Worm (Caenorhabditis elegans) whole organism, L4 larva: ENCODE data around the gene gst-27.

Experiments
- D1046.2 ChIP-seq: fragments of 200-800 bp; sonication (Bioruptor generic); IDR thresholded peaks from 2 replicates; pipeline ENCODE4 v1.3.6; 2022; ENCODE audit warnings: missing genetic modification characterization, missing compliant biosample characterization
- F26F4.8 ChIP-seq: fragments of 200-800 bp; sonication (Bioruptor generic); conservative IDR thresholded peaks from 2 replicates; pipeline ENCODE4 v1.3.6; 2022; ENCODE audit warnings: missing genetic modification characterization, missing compliant biosample characterization
- F37D6.2 ChIP-seq: sonication (generic microtip); optimal IDR thresholded peaks from 2 replicates; lab custom pipeline; 2016; ENCODE audit warnings: mild to moderate bottlenecking, missing genetic modification characterization, missing compliant biosample characterization
- R02D3.7 ChIP-seq: fragments of 150-350 bp; sonication (generic microtip); optimal IDR thresholded peaks from 3 replicates; lab custom pipeline; 2014; ENCODE audit warnings: missing biosample characterization, missing genetic modification characterization
- T20F7.1 ChIP-seq: fragments of 200-800 bp; sonication (Bioruptor generic); optimal IDR thresholded peaks from 2 replicates; lab custom pipeline; 2018; ENCODE audit warnings: mild to moderate bottlenecking, missing genetic modification characterization, missing compliant biosample characterization
- Y105C5A.15 ChIP-seq: fragments of 200-800 bp; sonication (Bioruptor generic); IDR thresholded peaks from 2 replicates; pipeline ENCODE4 v1.3.6; 2022; ENCODE audit warnings: missing genetic modification characterization, missing compliant biosample characterization
- Y48G9A.11 ChIP-seq: fragments of 200-800 bp; sonication (Bioruptor generic); IDR thresholded peaks from 2 replicates; pipeline ENCODE4 v1.3.6; 2022; ENCODE audit warnings: missing genetic modification reagents, missing genetic modification characterization, missing compliant biosample characterization
- Y75B8A.6 ChIP-seq: fragments of 200-800 bp; sonication (Bioruptor generic); IDR thresholded peaks from 2 replicates; pipeline ENCODE4 v1.3.6; 2022; ENCODE audit warnings: missing genetic modification reagents, missing genetic modification characterization, missing compliant biosample characterization
- ZK337.2 ChIP-seq: fragments of 200-800 bp; sonication (Bioruptor generic); IDR thresholded peaks from 2 replicates; pipeline ENCODE4 v1.3.6; 2022; ENCODE audit warnings: missing genetic modification reagents, missing genetic modification characterization, missing compliant biosample characterization
- ama-1 ChIP-seq: fragments of 150-350 bp; optimal IDR thresholded peaks from 2 replicates; lab custom pipeline; 2014; ENCODE audit warnings: inconsistent platforms, mixed read lengths
- ceh-32 ChIP-seq: sonication (generic microtip); optimal IDR thresholded peaks from 2 replicates; lab custom pipeline; 2016; ENCODE audit warnings: mild to moderate bottlenecking, missing genetic modification characterization, missing compliant biosample characterization; ENCODE audit not compliant: poor library complexity
- ceh-62 ChIP-seq: sonication (generic microtip); optimal IDR thresholded peaks from 2 replicates; lab custom pipeline; 2017; ENCODE audit warnings: missing biosample characterization, missing genetic modification characterization
- ceh-82 ChIP-seq: sonication (generic microtip); optimal IDR thresholded peaks from 2 replicates; lab custom pipeline; 2017; ENCODE audit warnings: missing biosample characterization, missing genetic modification characterization
- daf-16 ChIP-seq, 3 experiments: sonication (generic microtip); optimal IDR thresholded peaks; 2 replicates each; lab custom pipeline; 2016 to 2017; ENCODE audit warnings: missing genetic modification characterization in 3 of 3, missing genetic modification reagents in 3 of 3, mild to moderate bottlenecking in 2 of 3, missing compliant biosample characterization in 2 of 3, missing biosample characterization in 1 of 3, moderate library complexity in 1 of 3
- daf-19 ChIP-seq: fragments of 200-800 bp; sonication (Bioruptor generic); conservative IDR thresholded peaks from 2 replicates; pipeline ENCODE4 v1.3.6; 2022; ENCODE audit warnings: missing genetic modification characterization, missing compliant biosample characterization
- dmd-8 ChIP-seq: fragments of 200-800 bp; sonication (Bioruptor generic); IDR thresholded peaks from 2 replicates; pipeline ENCODE4 v1.3.6; 2022; ENCODE audit warnings: missing genetic modification characterization, missing compliant biosample characterization
- dpl-1 ChIP-seq: fragments of 150-350 bp; optimal IDR thresholded peaks from 2 replicates; lab custom pipeline; 2014; ENCODE audit warnings: missing biosample characterization, missing genetic modification reagents, missing genetic modification characterization
- duxl-1 ChIP-seq: sonication (generic microtip); optimal IDR thresholded peaks from 2 replicates; lab custom pipeline; 2016; ENCODE audit warnings: mild to moderate bottlenecking, missing genetic modification characterization, moderate library complexity, missing compliant biosample characterization; ENCODE audit not compliant: poor library complexity
- fkh-10 ChIP-seq: fragments of 150-350 bp; optimal IDR thresholded peaks from 2 replicates; lab custom pipeline; 2014; ENCODE audit warnings: missing biosample characterization, missing genetic modification reagents, missing genetic modification characterization
- fos-1 ChIP-seq: fragments of 150-350 bp; optimal IDR thresholded peaks from 2 replicates; lab custom pipeline; 2014; ENCODE audit warnings: missing biosample characterization, missing genetic modification characterization
- hlh-30 ChIP-seq: sonication (generic microtip); optimal IDR thresholded peaks from 2 replicates; lab custom pipeline; 2017; ENCODE audit warnings: antibody characterized with exemption, mild to moderate bottlenecking, missing genetic modification characterization, missing compliant biosample characterization; ENCODE audit not compliant: insufficient read depth
- hmg-1.1 ChIP-seq: fragments of 200-800 bp; sonication (Bioruptor generic); IDR thresholded peaks from 2 replicates; pipeline ENCODE4 v1.3.6; 2022; ENCODE audit warnings: missing genetic modification reagents, missing genetic modification characterization, missing compliant biosample characterization
- lin-1 ChIP-seq: fragments of 200-800 bp; sonication (Bioruptor generic); IDR thresholded peaks from 2 replicates; pipeline ENCODE4 v1.3.6; 2022; ENCODE audit warnings: missing genetic modification reagents, missing genetic modification characterization, missing compliant biosample characterization
- lin-13 ChIP-seq: fragments of 150-350 bp; optimal IDR thresholded peaks from 2 replicates; lab custom pipeline; 2014; ENCODE audit warnings: missing biosample characterization, missing genetic modification reagents, missing genetic modification characterization
- lin-15B ChIP-seq: fragments of 150-350 bp; sonication (generic microtip); optimal IDR thresholded peaks from 3 replicates; lab custom pipeline; 2014; ENCODE audit warnings: missing biosample characterization, missing genetic modification characterization
- lin-29 ChIP-seq: fragments of 200-800 bp; sonication (Bioruptor generic); IDR thresholded peaks from 2 replicates; pipeline ENCODE4 v1.3.6; 2022; ENCODE audit warnings: missing genetic modification reagents, missing genetic modification characterization, missing compliant biosample characterization
- lin-38 ChIP-seq: fragments of 200-800 bp; sonication (Bioruptor generic); IDR thresholded peaks from 2 replicates; pipeline ENCODE4 v1.3.6; 2022; ENCODE audit warnings: missing genetic modification reagents, missing genetic modification characterization, missing compliant biosample characterization
- madf-5 ChIP-seq, 2 experiments: fragments of 200-800 bp; sonication (Bioruptor generic); IDR thresholded peaks; 2 replicates each; pipeline ENCODE4 v1.3.6; 2022; ENCODE audit warnings: missing compliant biosample characterization in 2 of 2, missing genetic modification characterization in 2 of 2
- madf-9 ChIP-seq: fragments of 200-800 bp; sonication (Bioruptor generic); conservative IDR thresholded peaks from 2 replicates; pipeline ENCODE4 v1.3.6; 2022; ENCODE audit warnings: missing genetic modification reagents, missing genetic modification characterization, missing compliant biosample characterization
- mdt-29 ChIP-seq: fragments of 200-800 bp; sonication (Bioruptor generic); IDR thresholded peaks from 2 replicates; pipeline ENCODE4 v1.3.6; 2022; ENCODE audit warnings: missing genetic modification reagents, missing genetic modification characterization, missing compliant biosample characterization
- mes-2 ChIP-seq: sonication (generic microtip); optimal IDR thresholded peaks from 2 replicates; lab custom pipeline; 2016; ENCODE audit warnings: missing genotype, mild to moderate bottlenecking, missing genetic modification characterization, missing compliant biosample characterization; ENCODE audit not compliant: poor library complexity, severe bottlenecking
- mxl-3 ChIP-seq: fragments of 200-800 bp; sonication (Bioruptor generic); optimal IDR thresholded peaks from 2 replicates; lab custom pipeline; 2018; ENCODE audit warnings: mild to moderate bottlenecking, missing genetic modification characterization, missing compliant biosample characterization
- nhr-10 ChIP-seq: fragments of 150-350 bp; optimal IDR thresholded peaks from 2 replicates; lab custom pipeline; 2014; ENCODE audit warnings: missing biosample characterization, missing genetic modification characterization
- nhr-11 ChIP-seq: fragments of 150-350 bp; optimal IDR thresholded peaks from 2 replicates; lab custom pipeline; 2014; ENCODE audit warnings: missing biosample characterization, missing genetic modification characterization
- nhr-237 ChIP-seq: sonication (generic microtip); optimal IDR thresholded peaks from 2 replicates; lab custom pipeline; 2017; ENCODE audit warnings: missing biosample characterization, missing genetic modification characterization
- nhr-25 ChIP-seq: sonication (generic microtip); optimal IDR thresholded peaks from 2 replicates; lab custom pipeline; 2017; ENCODE audit warnings: missing genetic modification characterization, mild to moderate bottlenecking, missing compliant biosample characterization, antibody characterized with exemption, moderate library complexity, borderline replicate concordance; ENCODE audit not compliant: insufficient read depth
- nhr-41 ChIP-seq: fragments of 200-800 bp; sonication (Bioruptor generic); IDR thresholded peaks from 2 replicates; pipeline ENCODE4 v1.3.6; 2022; ENCODE audit warnings: missing genetic modification reagents, missing genetic modification characterization, missing compliant biosample characterization
- nhr-48 ChIP-seq: sonication (generic microtip); optimal IDR thresholded peaks from 2 replicates; lab custom pipeline; 2016; ENCODE audit warnings: mild to moderate bottlenecking, missing genetic modification characterization, missing compliant biosample characterization
- nhr-76 ChIP-seq: fragments of 150-350 bp; optimal IDR thresholded peaks from 2 replicates; lab custom pipeline; 2014; ENCODE audit warnings: missing biosample characterization, missing genetic modification characterization
- rbr-2 ChIP-seq: sonication (generic microtip); optimal IDR thresholded peaks from 2 replicates; lab custom pipeline; 2016; ENCODE audit warnings: missing genotype, missing genetic modification characterization, missing compliant biosample characterization
- saeg-2 ChIP-seq: fragments of 200-800 bp; sonication (Bioruptor generic); IDR thresholded peaks from 2 replicates; pipeline ENCODE4 v1.3.6; 2022; ENCODE audit warnings: missing genetic modification reagents, missing genetic modification characterization, missing compliant biosample characterization
- sdz-12 ChIP-seq: fragments of 200-800 bp; sonication (Bioruptor generic); optimal IDR thresholded peaks from 2 replicates; lab custom pipeline; 2018; ENCODE audit warnings: mild to moderate bottlenecking, missing genetic modification characterization, missing compliant biosample characterization
- spr-1 ChIP-seq: sonication (generic microtip); optimal IDR thresholded peaks from 2 replicates; lab custom pipeline; 2016; ENCODE audit warnings: mild to moderate bottlenecking, missing genetic modification characterization, missing compliant biosample characterization
- spr-3 ChIP-seq: fragments of 200-800 bp; sonication (Bioruptor generic); optimal IDR thresholded peaks from 2 replicates; lab custom pipeline; 2018; ENCODE audit warnings: mild to moderate bottlenecking, missing genetic modification characterization, missing compliant biosample characterization
- unc-130 ChIP-seq: sonication (generic microtip); optimal IDR thresholded peaks from 2 replicates; lab custom pipeline; 2016; ENCODE audit warnings: missing genetic modification reagents, missing genetic modification characterization, missing compliant biosample characterization
- vab-7 ChIP-seq: fragments of 200-800 bp; sonication (Bioruptor generic); IDR thresholded peaks from 2 replicates; pipeline ENCODE4 v1.3.6; 2022; ENCODE audit warnings: missing genetic modification reagents, missing genetic modification characterization, missing compliant biosample characterization
- zag-1 ChIP-seq: fragments of 150-350 bp; optimal IDR thresholded peaks from 2 replicates; lab custom pipeline; 2014; ENCODE audit warnings: missing biosample characterization, missing genetic modification characterization
- zfp-2 ChIP-seq: sonication (generic microtip); optimal IDR thresholded peaks from 2 replicates; lab custom pipeline; 2016; ENCODE audit warnings: mild to moderate bottlenecking, missing genetic modification characterization, missing compliant biosample characterization
- zfp-3 ChIP-seq: fragments of 200-800 bp; sonication (Bioruptor generic); conservative IDR thresholded peaks from 2 replicates; pipeline ENCODE4 v1.3.6; 2022; ENCODE audit warnings: missing genetic modification reagents, missing genetic modification characterization, missing compliant biosample characterization
- zip-11 ChIP-seq: fragments of 200-800 bp; sonication (Bioruptor generic); IDR thresholded peaks from 2 replicates; pipeline ENCODE4 v1.3.6; 2022; ENCODE audit warnings: missing genetic modification characterization, missing compliant biosample characterization
- zip-2 ChIP-seq: fragments of 150-350 bp; optimal IDR thresholded peaks from 2 replicates; lab custom pipeline; 2014; ENCODE audit warnings: missing biosample characterization, missing genetic modification characterization
- ztf-11 ChIP-seq: fragments of 150-350 bp; optimal IDR thresholded peaks from 2 replicates; lab custom pipeline; 2014; ENCODE audit warnings: missing biosample characterization, missing genetic modification characterization

The gst-27 gene

ce11 chrII:15205346-15205745, 39.8 kb upstream of the gst-27 start (continued):
- peak; percentile 10 for TF ChIP-seq nhr-25 (tag; lab: Kevin White, UChicago)
- TF ChIP-seq lin-1 (GFP tag; lab: Robert Waterston, UW) = peak; percentile 57; the same call in 1 of the 2 replicates
- TF ChIP-seq T20F7.1 = no peak
- TF ChIP-seq hlh-30 (tag; lab: Kevin White, UChicago) = peak; percentile 93
- TF ChIP-seq zip-11 (GFP tag; lab: Robert Waterston, UW) = no peak
- no peak for TF ChIP-seq zfp-3 (GFP tag; lab: Robert Waterston, UW)
- TF ChIP-seq spr-3 (GFP tag; lab: Kevin White, UChicago) = no peak
- TF ChIP-seq D1046.2 (GFP tag; lab: Robert Waterston, UW) = no peak
- TF ChIP-seq daf-16 (GFP tag; optimal IDR thresholded peaks at IDR 0.05; lab: Kevin White, UChicago) = peak in 1 of 2 experiments; percentile 84
- TF ChIP-seq daf-16 (tag; optimal IDR thresholded peaks at IDR 0.05; lab: Kevin White, UChicago) = no peak
- TF ChIP-seq dpl-1 (GFP tag; lab: Kevin White, UChicago) = peak; percentile 22
- no peak for TF ChIP-seq ceh-62
- no peak for TF ChIP-seq madf-5 (GFP tag; IDR thresholded peaks at IDR 0.05; lab: Robert Waterston, UW)
- TF ChIP-seq F37D6.2 (tag; lab: Kevin White, UChicago) = no peak
- no peak for TF ChIP-seq zip-2 (tag; lab: Kevin White, UChicago)
- no peak for TF ChIP-seq sdz-12 (GFP tag; lab: Kevin White, UChicago)
- TF ChIP-seq mxl-3 (GFP tag; lab: Kevin White, UChicago) = peak; percentile 55
- TF ChIP-seq spr-1 (tag; lab: Kevin White, UChicago) = no peak
- no peak for TF ChIP-seq lin-38
- TF ChIP-seq unc-130 (GFP tag; lab: Kevin White, UChicago) = no peak
- no peak for TF ChIP-seq nhr-10 (tag; lab: Kevin White, UChicago)
- no peak for TF ChIP-seq F26F4.8 (GFP tag; lab: Robert Waterston, UW)
- no peak for TF ChIP-seq Y105C5A.15
- no peak for TF ChIP-seq ceh-82 (tag; lab: Kevin White, UChicago)
- no peak for TF ChIP-seq saeg-2 (GFP tag; lab: Robert Waterston, UW)
- no peak for TF ChIP-seq nhr-41 (GFP tag; lab: Robert Waterston, UW)
- no peak for TF ChIP-seq mdt-29
- no peak for TF ChIP-seq ceh-32
- no peak for TF ChIP-seq zfp-2 (tag; lab: Kevin White, UChicago)
- TF ChIP-seq nhr-48 (tag; lab: Kevin White, UChicago) = peak; percentile 73
- no peak for TF ChIP-seq fkh-10 (GFP tag; lab: Kevin White, UChicago)
- TF ChIP-seq R02D3.7 (tag; lab: Kevin White, UChicago) = no peak
- TF ChIP-seq ZK337.2 (GFP tag; lab: Robert Waterston, UW) = no peak
- peak; percentile 68 for TF ChIP-seq lin-29
- TF ChIP-seq fos-1 = no peak
- no peak for TF ChIP-seq zag-1
- no peak for TF ChIP-seq dmd-8 (GFP tag; lab: Robert Waterston, UW)
- no peak for TF ChIP-seq hmg-1.1 (GFP tag; lab: Robert Waterston, UW)
- TF ChIP-seq nhr-11 = peak; percentile 37
- TF ChIP-seq duxl-1 (tag; lab: Kevin White, UChicago) = no peak
- TF ChIP-seq nhr-76 = no peak
- no peak for TF ChIP-seq madf-9 (GFP tag; lab: Robert Waterston, UW)
- no peak for TF ChIP-seq ztf-11 (tag; lab: Kevin White, UChicago)
- no peak for TF ChIP-seq lin-13 (GFP tag; lab: Kevin White, UChicago)
- TF ChIP-seq nhr-237 (tag; lab: Kevin White, UChicago) = no peak
- no peak for TF ChIP-seq daf-19 (GFP tag; lab: Robert Waterston, UW)
- TF ChIP-seq Y48G9A.11 = no peak
- no peak for TF ChIP-seq lin-15B
- no peak for TF ChIP-seq Y75B8A.6 (GFP tag; lab: Robert Waterston, UW)
- TF ChIP-seq ama-1 (lab: Kevin White, UChicago) = peak; percentile 14
- no peak for TF ChIP-seq vab-7
- TF ChIP-seq rbr-2 (tag; lab: Kevin White, UChicago) = no peak
- TF ChIP-seq mes-2 (tag; lab: Kevin White, UChicago) = peak; percentile 5
